Fruit fly (Drosophila melanogaster) whole organism, adult: ENCODE measurements around the gene MICU1.

Experiments used
- CG14711 ChIP-seq: fragments of 200-800 bp; sonication (Bioruptor generic); optimal IDR thresholded peaks from 2 replicates; lab custom pipeline; 2018; ENCODE audit warnings: missing biosample characterization, mild to moderate bottlenecking, missing genetic modification characterization, moderate library complexity
- CG33017 ChIP-seq: fragments of 200-800 bp; sonication (Bioruptor generic); optimal IDR thresholded peaks from 2 replicates; lab custom pipeline; 2018; ENCODE audit warnings: missing biosample characterization, mild to moderate bottlenecking, missing genetic modification characterization, moderate library complexity
- CG5204 ChIP-seq: fragments of 200-800 bp; sonication (Bioruptor generic); optimal IDR thresholded peaks from 2 replicates; lab custom pipeline; 2016; ENCODE audit warnings: missing biosample characterization, missing genetic modification characterization
- CG7045 ChIP-seq: fragments of 200-800 bp; sonication (Bioruptor generic); optimal IDR thresholded peaks from 2 replicates; lab custom pipeline; 2017; ENCODE audit warnings: missing biosample characterization, mild to moderate bottlenecking, missing genetic modification characterization
- Clk ChIP-seq: fragments of 200-800 bp; sonication (Bioruptor generic); optimal IDR thresholded peaks from 2 replicates; lab custom pipeline; 2017; ENCODE audit warnings: missing biosample characterization, missing genetic modification characterization
- Crg-1 ChIP-seq: fragments of 200-800 bp; sonication (Bioruptor generic); optimal IDR thresholded peaks from 2 replicates; lab custom pipeline; 2016; ENCODE audit warnings: missing biosample characterization, missing genetic modification characterization
- Hr96 ChIP-seq: fragments of 200-800 bp; sonication (Bioruptor generic); optimal IDR thresholded peaks from 2 replicates; lab custom pipeline; 2016; ENCODE audit warnings: missing biosample characterization, missing genetic modification characterization
- Mnt ChIP-seq: fragments of 200-800 bp; sonication (Bioruptor generic); optimal IDR thresholded peaks from 2 replicates; lab custom pipeline; 2016; ENCODE audit warnings: missing biosample characterization, mild to moderate bottlenecking, missing genetic modification characterization
- cic ChIP-seq: fragments of 200-800 bp; sonication (Bioruptor generic); optimal IDR thresholded peaks from 2 replicates; lab custom pipeline; 2017; ENCODE audit warnings: missing biosample characterization, mild to moderate bottlenecking, missing genetic modification characterization, moderate library complexity
- kay ChIP-seq: fragments of 200-800 bp; sonication (Bioruptor generic); peaks from one replicate; lab custom pipeline; 2016; ENCODE audit warnings: missing biosample characterization, missing genetic modification characterization, borderline replicate concordance
- pad ChIP-seq: fragments of 200-800 bp; sonication (Bioruptor generic); optimal IDR thresholded peaks from 3 replicates; lab custom pipeline; 2017; ENCODE audit warnings: missing biosample characterization, missing genetic modification characterization, mild to moderate bottlenecking, moderate library complexity, missing genetic modification reagents
- tj ChIP-seq: fragments of 200-800 bp; sonication (Bioruptor generic); optimal IDR thresholded peaks from 3 replicates; lab custom pipeline; 2017; ENCODE audit warnings: missing biosample characterization, mild to moderate bottlenecking, missing genetic modification characterization, moderate library complexity
- toe ChIP-seq: fragments of 200-800 bp; sonication (Bioruptor generic); optimal IDR thresholded peaks from 2 replicates; lab custom pipeline; 2016; ENCODE audit warnings: missing biosample characterization, missing genetic modification characterization

DNA sequence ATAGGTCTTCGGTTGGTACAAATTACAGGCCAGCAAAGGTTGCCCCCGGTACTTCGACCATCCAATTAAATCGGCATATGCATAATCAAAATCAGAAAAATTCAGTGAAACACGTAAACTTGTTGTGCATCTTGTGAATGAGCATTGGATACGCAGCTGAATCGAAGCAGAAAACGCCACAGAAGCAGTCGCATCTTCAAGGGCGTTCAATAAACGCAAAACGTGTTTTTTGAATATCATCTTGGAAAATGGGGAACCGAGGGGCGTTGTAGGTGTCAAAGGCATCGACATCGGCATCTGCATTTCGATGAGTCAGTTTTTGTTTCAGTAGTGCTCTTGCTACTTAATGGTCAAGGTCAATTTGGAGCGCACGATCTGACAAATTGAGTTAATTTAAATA is 7.7 kb upstream of the MICU1 start:
- TF ChIP-seq CG14711 (tag; lab: Kevin White, UChicago) = no peak
- TF ChIP-seq Hr96 (GFP tag; lab: Kevin White, UChicago) = no peak
- no peak for TF ChIP-seq tj (GFP tag; lab: Kevin White, UChicago)
- no peak for TF ChIP-seq cic (GFP tag; lab: Kevin White, UChicago)
- TF ChIP-seq CG7045 (GFP tag; lab: Kevin White, UChicago) = no peak
- no peak for TF ChIP-seq CG33017 (tag; lab: Kevin White, UChicago)
- TF ChIP-seq toe = no peak
- TF ChIP-seq pad = no peak
- TF ChIP-seq Clk (GFP tag; lab: Kevin White, UChicago) = no peak
- no peak for TF ChIP-seq Mnt (GFP tag; lab: Kevin White, UChicago)
- no peak for TF ChIP-seq CG5204 (GFP tag; lab: Kevin White, UChicago)
- no peak for TF ChIP-seq Crg-1
- no peak for TF ChIP-seq kay (GFP tag; lab: Kevin White, UChicago)
